Worm (Caenorhabditis elegans) whole organism, L4 larva: ENCODE data around the gene C01B9.1.
"Not testable (repeated sequence)": the region's sequence is repeated elsewhere in the genome, so short reads cannot be mapped to it uniquely, and the experiment has no call there.

Experiments
- F37D6.2 ChIP-seq: sonication (generic microtip); optimal IDR thresholded peaks from 2 replicates; lab custom pipeline; 2016; ENCODE audit warnings: mild to moderate bottlenecking, missing genetic modification characterization, missing compliant biosample characterization
- T20F7.1 ChIP-seq: fragments of 200-800 bp; sonication (Bioruptor generic); optimal IDR thresholded peaks from 2 replicates; lab custom pipeline; 2018; ENCODE audit warnings: mild to moderate bottlenecking, missing genetic modification characterization, missing compliant biosample characterization
- ZK546.5 ChIP-seq, 2 experiments: sonication (generic microtip); optimal IDR thresholded peaks; 2 replicates each; lab custom pipeline; 2017; ENCODE audit warnings: missing biosample characterization in 2 of 2, missing genetic modification characterization in 2 of 2
- aha-1 ChIP-seq: fragments of 150-350 bp; peaks from one replicate; lab custom pipeline; 2014; ENCODE audit warnings: missing biosample characterization, missing genetic modification characterization
- aly-2 ChIP-seq: sonication (generic microtip); optimal IDR thresholded peaks from 2 replicates; lab custom pipeline; 2018; ENCODE audit warnings: missing biosample characterization, missing genetic modification characterization
- arid-1 ChIP-seq: fragments of 200-800 bp; sonication (Bioruptor generic); conservative IDR thresholded peaks from 2 replicates; pipeline ENCODE4 v1.3.6; 2022; ENCODE audit warnings: missing genetic modification reagents, missing genetic modification characterization, missing compliant biosample characterization
- attf-4 ChIP-seq: sonication (generic microtip); optimal IDR thresholded peaks from 3 replicates; lab custom pipeline; 2017; ENCODE audit warnings: missing biosample characterization, missing genetic modification characterization
- ctbp-1 ChIP-seq: fragments of 200-800 bp; sonication (Bioruptor generic); IDR thresholded peaks from 2 replicates; pipeline ENCODE4 v1.3.6; 2022; ENCODE audit warnings: missing genetic modification reagents, missing genetic modification characterization, missing compliant biosample characterization
- daf-12 ChIP-seq: fragments of 150-350 bp; optimal IDR thresholded peaks from 2 replicates; lab custom pipeline; 2014; ENCODE audit warnings: missing biosample characterization, missing genetic modification reagents, missing genetic modification characterization
- daf-8 ChIP-seq: fragments of 200-800 bp; sonication (Bioruptor generic); IDR thresholded peaks from 2 replicates; pipeline ENCODE4 v1.3.6; 2022; ENCODE audit warnings: missing genetic modification characterization, missing compliant biosample characterization
- dpl-1 ChIP-seq: fragments of 150-350 bp; optimal IDR thresholded peaks from 2 replicates; lab custom pipeline; 2014; ENCODE audit warnings: missing biosample characterization, missing genetic modification reagents, missing genetic modification characterization
- egl-43 ChIP-seq: fragments of 200-800 bp; sonication (Bioruptor generic); IDR thresholded peaks from 2 replicates; pipeline ENCODE4 v1.3.6; 2022; ENCODE audit warnings: missing genetic modification reagents, missing genetic modification characterization, missing compliant biosample characterization
- fkh-10 ChIP-seq: fragments of 150-350 bp; optimal IDR thresholded peaks from 2 replicates; lab custom pipeline; 2014; ENCODE audit warnings: missing biosample characterization, missing genetic modification reagents, missing genetic modification characterization
- gei-8 ChIP-seq: fragments of 200-800 bp; sonication (Bioruptor generic); optimal IDR thresholded peaks from 2 replicates; lab custom pipeline; 2018; ENCODE audit warnings: mild to moderate bottlenecking, missing genetic modification characterization, missing compliant biosample characterization
- jun-1 ChIP-seq: fragments of 150-350 bp; optimal IDR thresholded peaks from 2 replicates; lab custom pipeline; 2014; ENCODE audit warnings: missing biosample characterization, missing genetic modification reagents, missing genetic modification characterization
- lin-38 ChIP-seq: fragments of 200-800 bp; sonication (Bioruptor generic); IDR thresholded peaks from 2 replicates; pipeline ENCODE4 v1.3.6; 2022; ENCODE audit warnings: missing genetic modification reagents, missing genetic modification characterization, missing compliant biosample characterization
- lir-3 ChIP-seq: sonication (generic microtip); optimal IDR thresholded peaks from 2 replicates; lab custom pipeline; 2016; ENCODE audit warnings: mild to moderate bottlenecking, missing genetic modification characterization, missing compliant biosample characterization
- madf-5 ChIP-seq, 2 experiments: fragments of 200-800 bp; sonication (Bioruptor generic); IDR thresholded peaks; 2 replicates each; pipeline ENCODE4 v1.3.6; 2022; ENCODE audit warnings: missing compliant biosample characterization in 2 of 2, missing genetic modification characterization in 2 of 2
- madf-9 ChIP-seq: fragments of 200-800 bp; sonication (Bioruptor generic); conservative IDR thresholded peaks from 2 replicates; pipeline ENCODE4 v1.3.6; 2022; ENCODE audit warnings: missing genetic modification reagents, missing genetic modification characterization, missing compliant biosample characterization
- nhr-111 ChIP-seq: fragments of 200-800 bp; sonication (Bioruptor generic); optimal IDR thresholded peaks from 2 replicates; lab custom pipeline; 2018; ENCODE audit warnings: mild to moderate bottlenecking, missing genetic modification characterization, missing compliant biosample characterization
- nhr-25 ChIP-seq: sonication (generic microtip); optimal IDR thresholded peaks from 2 replicates; lab custom pipeline; 2017; ENCODE audit warnings: missing genetic modification characterization, mild to moderate bottlenecking, missing compliant biosample characterization, antibody characterized with exemption, moderate library complexity, borderline replicate concordance; ENCODE audit not compliant: insufficient read depth
- nhr-41 ChIP-seq: fragments of 200-800 bp; sonication (Bioruptor generic); IDR thresholded peaks from 2 replicates; pipeline ENCODE4 v1.3.6; 2022; ENCODE audit warnings: missing genetic modification reagents, missing genetic modification characterization, missing compliant biosample characterization
- nhr-77 ChIP-seq: fragments of 150-350 bp; optimal IDR thresholded peaks from 2 replicates; lab custom pipeline; 2014; ENCODE audit warnings: missing biosample characterization, missing genetic modification characterization
- pha-4 ChIP-seq, 2 experiments: fragments of 150-350 bp in 1 of 2; fragments of 200-800 bp in 1 of 2; sonication (Bioruptor generic) in 1 of 2; IDR thresholded peaks in 1 of 2; optimal IDR thresholded peaks in 1 of 2; 2 replicates each; pipeline versions ENCODE4 v1.3.6 to Lab custom; 2014 to 2022; ENCODE audit warnings: missing genetic modification characterization in 2 of 2, missing genetic modification reagents in 2 of 2, missing biosample characterization in 1 of 2, missing compliant biosample characterization in 1 of 2
- rbr-2 ChIP-seq: sonication (generic microtip); optimal IDR thresholded peaks from 2 replicates; lab custom pipeline; 2016; ENCODE audit warnings: missing genotype, missing genetic modification characterization, missing compliant biosample characterization
- saeg-2 ChIP-seq: fragments of 200-800 bp; sonication (Bioruptor generic); IDR thresholded peaks from 2 replicates; pipeline ENCODE4 v1.3.6; 2022; ENCODE audit warnings: missing genetic modification reagents, missing genetic modification characterization, missing compliant biosample characterization
- set-16 ChIP-seq: fragments of 200-800 bp; sonication (Bioruptor generic); IDR thresholded peaks from 2 replicates; pipeline ENCODE4 v1.3.6; 2022; ENCODE audit warnings: missing genetic modification reagents, missing genetic modification characterization, missing compliant biosample characterization
- snpc-4 ChIP-seq: fragments of 150-350 bp; optimal IDR thresholded peaks from 2 replicates; lab custom pipeline; 2014; ENCODE audit warnings: missing biosample characterization, missing genetic modification characterization
- tra-1 ChIP-seq: fragments of 200-800 bp; sonication (Bioruptor generic); IDR thresholded peaks from 2 replicates; pipeline ENCODE4 v1.3.6; 2022; ENCODE audit warnings: missing genetic modification reagents, missing genetic modification characterization, missing compliant biosample characterization
- unc-130 ChIP-seq: sonication (generic microtip); optimal IDR thresholded peaks from 2 replicates; lab custom pipeline; 2016; ENCODE audit warnings: missing genetic modification reagents, missing genetic modification characterization, missing compliant biosample characterization
- unc-39 ChIP-seq: sonication (generic microtip); optimal IDR thresholded peaks from 2 replicates; lab custom pipeline; 2017; ENCODE audit warnings: missing biosample characterization, missing genetic modification characterization
- zip-11 ChIP-seq: fragments of 200-800 bp; sonication (Bioruptor generic); IDR thresholded peaks from 2 replicates; pipeline ENCODE4 v1.3.6; 2022; ENCODE audit warnings: missing genetic modification characterization, missing compliant biosample characterization
- zip-2 ChIP-seq: fragments of 150-350 bp; optimal IDR thresholded peaks from 2 replicates; lab custom pipeline; 2014; ENCODE audit warnings: missing biosample characterization, missing genetic modification characterization

Gene C01B9.1

DNA sequence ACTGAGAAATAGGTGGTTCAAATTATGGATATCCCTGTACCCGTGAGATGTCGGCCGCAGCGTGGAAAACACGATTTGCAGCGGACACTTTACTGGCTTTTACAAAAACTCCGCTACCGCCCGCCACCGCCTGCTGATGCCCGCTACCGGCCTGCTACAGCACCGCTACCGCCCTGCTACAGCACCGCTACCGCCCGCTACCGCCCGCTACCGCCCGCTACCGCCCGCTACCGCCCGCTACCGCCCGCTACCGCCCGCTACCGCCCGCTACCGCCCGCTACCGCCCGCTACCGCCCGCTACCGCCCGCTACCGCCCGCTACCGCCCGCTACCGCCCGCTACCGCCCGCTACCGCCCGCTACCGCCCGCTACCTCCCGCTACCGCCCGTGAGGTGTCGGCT lies 19.3 kb downstream of the C01B9.1 start:
- TF ChIP-seq set-16 (GFP tag; lab: Robert Waterston, UW) (peak; percentile 90), pha-4 (GFP tag; IDR thresholded peaks at IDR 0.05; lab: Robert Waterston, UW) (peak; percentile 32; the same call in 1 of the 2 replicates), egl-43 (GFP tag; lab: Robert Waterston, UW) (0 out of 2 replicates have a peak, but pooled peaks have one; percentile 15)
- not testable (repeated sequence) for TF ChIP-seq pha-4 (tag; optimal IDR thresholded peaks at IDR 0.05; lab: Kevin White, UChicago)

ce11 chrII:13791570-13792279 lies 20.4 kb downstream of the C01B9.1 start, which contains the start of gene ZK131.11:
TSS of gene ZK131.11 (plus strand) at chrII:13792229.
- TF ChIP-seq pha-4 (GFP tag; IDR thresholded peaks at IDR 0.05; lab: Robert Waterston, UW): no peak
- no peak for TF ChIP-seq pha-4 (tag; optimal IDR thresholded peaks at IDR 0.05; lab: Kevin White, UChicago)
- TF ChIP-seq aha-1: peak; percentile 92

DNA sequence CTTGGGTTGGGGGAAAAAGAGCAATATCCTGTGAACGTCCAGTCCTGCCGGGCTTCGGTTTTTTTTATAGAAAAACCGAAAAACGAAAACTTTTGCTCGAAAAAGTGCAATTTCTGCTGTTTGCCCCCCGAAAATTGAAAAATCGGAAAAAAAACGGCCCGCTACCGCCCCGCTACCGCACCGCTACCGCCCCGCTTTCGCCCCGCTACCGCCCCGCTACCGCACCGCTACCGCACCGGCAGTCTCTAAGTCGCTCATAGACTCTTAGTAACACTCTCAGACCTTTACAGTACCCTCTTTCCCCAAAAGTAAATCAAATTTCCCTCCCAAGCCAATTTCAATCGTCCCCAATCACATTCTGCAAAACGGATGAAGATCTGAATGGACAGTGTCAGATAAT lies 23.8 kb downstream of the C01B9.1 start:
- TF ChIP-seq ctbp-1: no peak
- no peak for TF ChIP-seq nhr-41 (GFP tag; lab: Robert Waterston, UW)
- no peak for TF ChIP-seq madf-9 (GFP tag; lab: Robert Waterston, UW)
- TF ChIP-seq zip-2 (tag; lab: Kevin White, UChicago): no peak
- TF ChIP-seq unc-130 (GFP tag; lab: Kevin White, UChicago): no peak
- no peak for TF ChIP-seq dpl-1 (GFP tag; lab: Kevin White, UChicago)
- peak; percentile 28 for TF ChIP-seq aha-1
- TF ChIP-seq set-16 (GFP tag; lab: Robert Waterston, UW): peak; percentile 70
- TF ChIP-seq ZK546.5 (tag; optimal IDR thresholded peaks at IDR 0.05; lab: Kevin White, UChicago): no peak
- no peak for TF ChIP-seq lir-3 (tag; lab: Kevin White, UChicago)
- no peak for TF ChIP-seq nhr-77 (tag; lab: Kevin White, UChicago)
- no peak for TF ChIP-seq lin-38 (GFP tag; lab: Robert Waterston, UW)
- no peak for TF ChIP-seq F37D6.2 (tag; lab: Kevin White, UChicago)

DNA sequence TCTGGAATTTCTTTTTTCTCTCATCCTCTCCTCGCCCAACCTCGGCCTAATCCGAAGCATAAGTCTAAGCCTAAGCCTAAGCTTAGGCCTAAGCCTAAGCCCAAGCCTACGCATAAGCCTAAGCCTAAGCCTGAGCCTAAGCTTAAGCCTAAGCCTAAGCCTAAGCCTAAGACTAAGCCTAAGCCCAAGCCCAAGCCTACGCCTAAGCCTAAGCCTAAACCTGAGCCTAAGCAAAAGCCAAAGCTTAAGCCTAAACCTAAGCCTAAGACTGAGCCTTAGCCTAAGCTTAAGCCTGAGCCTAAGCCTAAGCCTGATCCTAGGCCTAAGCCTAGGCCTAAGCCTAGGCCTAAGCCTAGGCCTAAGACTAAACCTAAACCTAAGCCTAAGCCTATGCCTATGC lies 24.9 kb downstream of the C01B9.1 start:
- TF ChIP-seq aly-2 (tag; lab: Kevin White, UChicago): no peak
- TF ChIP-seq nhr-25 (tag; lab: Kevin White, UChicago): no peak
- TF ChIP-seq daf-12 (tag; lab: Kevin White, UChicago): no peak
- no peak for TF ChIP-seq lin-38 (GFP tag; lab: Robert Waterston, UW)
- no peak for TF ChIP-seq fkh-10 (GFP tag; lab: Kevin White, UChicago)
- no peak for TF ChIP-seq tra-1 (GFP tag; lab: Robert Waterston, UW)
- no peak for TF ChIP-seq unc-130 (GFP tag; lab: Kevin White, UChicago)
- TF ChIP-seq T20F7.1 (GFP tag; lab: Kevin White, UChicago): no peak
- TF ChIP-seq jun-1 (tag; lab: Kevin White, UChicago): no peak
- TF ChIP-seq saeg-2 (GFP tag; lab: Robert Waterston, UW): no peak
- TF ChIP-seq arid-1 (GFP tag; lab: Robert Waterston, UW): no peak
- TF ChIP-seq rbr-2 (tag; lab: Kevin White, UChicago): no peak
- no peak for TF ChIP-seq daf-8

- TF ChIP-seq snpc-4: no peak
- TF ChIP-seq attf-4: no peak
- TF ChIP-seq madf-5 (GFP tag; IDR thresholded peaks at IDR 0.05; lab: Robert Waterston, UW): no peak
- TF ChIP-seq pha-4 (GFP tag; IDR thresholded peaks at IDR 0.05; lab: Robert Waterston, UW): no peak
- no peak for TF ChIP-seq pha-4 (tag; optimal IDR thresholded peaks at IDR 0.05; lab: Kevin White, UChicago)
- no peak for TF ChIP-seq gei-8
- no peak for TF ChIP-seq nhr-111 (GFP tag; lab: Kevin White, UChicago)
- no peak for TF ChIP-seq unc-39
- no peak for TF ChIP-seq zip-11 (GFP tag; lab: Robert Waterston, UW)
Measured at ce11 chrII:13806269-13806668, 34.9 kb downstream of the C01B9.1 start.
